Worm (Caenorhabditis elegans) whole organism, young adult: ENCODE measurements around the gene clec-172.

Experiments used
- C06A6.2 ChIP-seq: fragments of 200-800 bp; sonication (Bioruptor generic); conservative IDR thresholded peaks from 2 replicates; pipeline ENCODE4 v1.3.6; 2022; ENCODE audit warnings: missing genetic modification characterization, missing compliant biosample characterization
- F23B12.7 ChIP-seq: sonication (generic microtip); optimal IDR thresholded peaks from 2 replicates; lab custom pipeline; 2017; ENCODE audit warnings: missing genetic modification characterization, mild to moderate bottlenecking, missing compliant biosample characterization, antibody characterized with exemption, moderate library complexity; ENCODE audit not compliant: insufficient read depth
- Y53G8AR.9 ChIP-seq: fragments of 200-800 bp; sonication (Bioruptor generic); conservative IDR thresholded peaks from 2 replicates; pipeline ENCODE4 v1.3.6; 2022; ENCODE audit warnings: missing genetic modification reagents, missing genetic modification characterization, missing compliant biosample characterization
- Y95B8A.8 ChIP-seq: fragments of 200-800 bp; sonication (Bioruptor generic); IDR thresholded peaks from 2 replicates; pipeline ENCODE4 v1.3.6; 2022; ENCODE audit warnings: missing genetic modification reagents, missing genetic modification characterization, missing compliant biosample characterization
- ZK185.1 ChIP-seq: sonication (generic microtip); optimal IDR thresholded peaks from 2 replicates; lab custom pipeline; 2016; ENCODE audit warnings: mild to moderate bottlenecking, missing genetic modification characterization, missing compliant biosample characterization; ENCODE audit not compliant: poor library complexity, severe bottlenecking
- aptf-2 ChIP-seq: fragments of 200-800 bp; sonication (Bioruptor generic); conservative IDR thresholded peaks from 2 replicates; pipeline ENCODE4 v1.3.6; 2022; ENCODE audit warnings: missing genetic modification reagents, missing genetic modification characterization, missing compliant biosample characterization
- atf-7 ChIP-seq: sonication (generic microtip); optimal IDR thresholded peaks from 2 replicates; lab custom pipeline; 2017; ENCODE audit warnings: mild to moderate bottlenecking, missing genetic modification characterization, missing compliant biosample characterization
- cebp-1 ChIP-seq, 2 experiments: fragments of 200-800 bp in 1 of 2; sonication (Bioruptor generic) in 1 of 2; sonication (generic microtip) in 1 of 2; IDR thresholded peaks in 1 of 2; optimal IDR thresholded peaks in 1 of 2; 2 replicates each; pipeline versions ENCODE4 v1.3.6 to Lab custom; 2017 to 2022; ENCODE audit warnings: missing compliant biosample characterization in 2 of 2, missing genetic modification characterization in 2 of 2, mild to moderate bottlenecking in 1 of 2, missing genetic modification reagents in 1 of 2, moderate library complexity in 1 of 2
- dox-1 ChIP-seq: fragments of 200-800 bp; sonication (Bioruptor generic); IDR thresholded peaks from 2 replicates; pipeline ENCODE4 v1.3.6; 2022; ENCODE audit warnings: missing genetic modification reagents, missing genetic modification characterization, missing compliant biosample characterization
- efl-1 ChIP-seq: fragments of 150-350 bp; optimal IDR thresholded peaks from 2 replicates; lab custom pipeline; 2014; ENCODE audit warnings: missing biosample characterization, missing genetic modification reagents, missing genetic modification characterization
- egrh-3 ChIP-seq: fragments of 200-800 bp; sonication (Bioruptor generic); IDR thresholded peaks from 2 replicates; pipeline ENCODE4 v1.3.6; 2022; ENCODE audit warnings: missing genetic modification reagents, missing genetic modification characterization, missing compliant biosample characterization
- ets-4 ChIP-seq: fragments of 200-800 bp; sonication (Bioruptor generic); optimal IDR thresholded peaks from 2 replicates; lab custom pipeline; 2018; ENCODE audit warnings: mild to moderate bottlenecking, missing genetic modification characterization, missing compliant biosample characterization
- him-1 ChIP-seq: sonication (generic microtip); optimal IDR thresholded peaks from 2 replicates; lab custom pipeline; 2016; ENCODE audit warnings: missing genotype, missing genetic modification reagents, missing genetic modification characterization, missing compliant biosample characterization
- hlh-12 ChIP-seq: sonication (generic microtip); optimal IDR thresholded peaks from 2 replicates; lab custom pipeline; 2016; ENCODE audit warnings: missing genetic modification characterization, missing compliant biosample characterization
- hlh-26 ChIP-seq: fragments of 200-800 bp; sonication (Bioruptor generic); conservative IDR thresholded peaks from 2 replicates; pipeline ENCODE4 v1.3.6; 2022; ENCODE audit warnings: missing genetic modification reagents, missing genetic modification characterization, missing compliant biosample characterization
- hrde-1 ChIP-seq: sonication (generic microtip); optimal IDR thresholded peaks from 2 replicates; lab custom pipeline; 2016; ENCODE audit warnings: missing genetic modification characterization, mild to moderate bottlenecking, missing compliant biosample characterization, moderate library complexity, missing genotype, missing genetic modification reagents, borderline replicate concordance
- hsf-1 ChIP-seq: fragments of 200-800 bp; sonication (Bioruptor generic); IDR thresholded peaks from 2 replicates; pipeline ENCODE4 v1.3.6; 2022; ENCODE audit warnings: missing genetic modification reagents, missing genetic modification characterization, missing compliant biosample characterization
- lsy-27 ChIP-seq: sonication (generic microtip); optimal IDR thresholded peaks from 2 replicates; lab custom pipeline; 2017; ENCODE audit warnings: missing genetic modification characterization, mild to moderate bottlenecking, missing compliant biosample characterization, antibody characterized with exemption, missing genotype, borderline replicate concordance; ENCODE audit not compliant: insufficient read depth
- madf-10 ChIP-seq: sonication (generic microtip); optimal IDR thresholded peaks from 2 replicates; lab custom pipeline; 2016; ENCODE audit warnings: mild to moderate bottlenecking, missing genetic modification characterization, missing compliant biosample characterization
- madf-6 ChIP-seq: fragments of 200-800 bp; sonication (Bioruptor generic); IDR thresholded peaks from 2 replicates; pipeline ENCODE4 v1.3.6; 2022; ENCODE audit warnings: missing genetic modification reagents, missing genetic modification characterization, missing compliant biosample characterization
- mes-4 ChIP-seq: sonication (generic microtip); optimal IDR thresholded peaks from 2 replicates; lab custom pipeline; 2016; ENCODE audit warnings: missing genotype, missing genetic modification characterization, missing compliant biosample characterization
- mxl-1 ChIP-seq: sonication (generic microtip); optimal IDR thresholded peaks from 2 replicates; lab custom pipeline; 2016; ENCODE audit warnings: missing genetic modification characterization, missing compliant biosample characterization
- nfya-1 ChIP-seq: sonication (generic microtip); optimal IDR thresholded peaks from 2 replicates; lab custom pipeline; 2017; ENCODE audit warnings: antibody characterized with exemption, missing compliant biosample characterization, missing genetic modification characterization, borderline replicate concordance; ENCODE audit not compliant: insufficient read depth
- nhr-179 ChIP-seq: sonication (generic microtip); optimal IDR thresholded peaks from 2 replicates; lab custom pipeline; 2016; ENCODE audit warnings: mild to moderate bottlenecking, missing genetic modification characterization, missing compliant biosample characterization
- nhr-80 ChIP-seq: sonication (generic microtip); optimal IDR thresholded peaks from 2 replicates; lab custom pipeline; 2016; ENCODE audit warnings: missing genetic modification characterization, missing compliant biosample characterization
- nhr-90 ChIP-seq: sonication (generic microtip); optimal IDR thresholded peaks from 2 replicates; lab custom pipeline; 2016; ENCODE audit warnings: missing genotype, mild to moderate bottlenecking, missing genetic modification characterization, missing compliant biosample characterization
- snpc-1.3 ChIP-seq: sonication (generic microtip); optimal IDR thresholded peaks from 2 replicates; lab custom pipeline; 2017; ENCODE audit warnings: missing genetic modification characterization, mild to moderate bottlenecking, missing compliant biosample characterization, antibody characterized with exemption, moderate library complexity, missing genotype, missing genetic modification reagents; ENCODE audit not compliant: insufficient read depth
- sptf-2 ChIP-seq: fragments of 200-800 bp; sonication (Bioruptor generic); optimal IDR thresholded peaks from 2 replicates; lab custom pipeline; 2018; ENCODE audit warnings: mild to moderate bottlenecking, missing genetic modification characterization, missing compliant biosample characterization
- unc-130 ChIP-seq: sonication (generic microtip); optimal IDR thresholded peaks from 2 replicates; lab custom pipeline; 2016; ENCODE audit warnings: missing genetic modification reagents, missing genetic modification characterization, missing compliant biosample characterization
- zfh-2 ChIP-seq: fragments of 200-800 bp; sonication (Bioruptor generic); conservative IDR thresholded peaks from 2 replicates; pipeline ENCODE4 v1.3.6; 2022; ENCODE audit warnings: missing genetic modification reagents, missing genetic modification characterization, missing compliant biosample characterization
- ztf-22 ChIP-seq: fragments of 200-800 bp; sonication (Bioruptor generic); optimal IDR thresholded peaks from 2 replicates; lab custom pipeline; 2018; ENCODE audit warnings: mild to moderate bottlenecking, missing genetic modification characterization, moderate library complexity, missing compliant biosample characterization
- ztf-25 ChIP-seq: fragments of 200-800 bp; sonication (Bioruptor generic); IDR thresholded peaks from 2 replicates; pipeline ENCODE4 v1.3.6; 2022; ENCODE audit warnings: missing genetic modification reagents, missing genetic modification characterization, missing compliant biosample characterization

Gene clec-172

DNA sequence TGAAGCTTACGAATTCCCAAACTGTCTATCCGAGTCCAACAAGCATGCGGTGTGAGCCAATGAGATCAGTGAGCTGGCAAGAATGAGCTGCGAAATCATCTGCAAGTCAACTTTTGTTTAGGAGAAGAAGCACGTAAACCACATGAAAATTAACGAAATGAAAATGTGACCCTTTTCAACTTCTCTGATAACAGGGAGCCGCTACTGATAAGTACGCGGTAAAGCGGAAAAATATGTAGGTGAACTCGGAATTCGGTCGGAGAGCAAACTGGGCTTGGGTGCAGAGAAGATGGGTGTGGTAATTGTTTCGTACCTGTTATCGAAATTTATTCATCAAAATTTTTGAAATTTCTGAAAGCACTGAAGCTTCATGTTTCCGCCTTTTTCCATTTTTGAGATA lies at the start of gene clec-172:
TSS of gene clec-172 (minus strand) at position 101 of the 400 bp plus-strand sequence.
- TF ChIP-seq sptf-2 (GFP tag; lab: Kevin White, UChicago) (no peak), nhr-80 (tag; lab: Kevin White, UChicago) (peak; percentile 1)
- TF ChIP-seq, all 124 proteins: peak for 1

DNA sequence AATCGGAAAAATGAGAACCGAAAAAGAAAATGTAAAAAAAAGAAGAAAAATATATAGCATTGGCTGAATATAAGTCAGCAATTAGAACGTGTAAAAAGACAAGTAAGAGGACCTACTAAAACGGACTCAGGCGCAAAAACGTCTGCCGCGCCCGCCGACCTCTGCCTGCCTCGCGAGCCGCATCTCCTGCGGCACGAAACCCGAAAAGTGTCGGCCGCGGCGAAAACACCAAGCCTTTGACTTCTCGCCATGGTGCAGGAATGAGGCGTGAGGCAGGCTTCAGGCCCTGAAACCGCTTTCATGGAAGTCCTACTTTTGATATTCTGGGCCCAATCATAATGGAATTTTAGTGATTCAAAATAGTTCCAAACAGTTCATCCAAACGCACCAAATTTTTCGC lies 49.3 kb upstream of the clec-172 start:
- TF ChIP-seq zfh-2 (peak; percentile 86), atf-7 (tag; lab: Kevin White, UChicago) (no peak), him-1 (no peak), snpc-1.3 (no peak), egrh-3 (peak; percentile 72; the same call in 1 of the 2 replicates), ZK185.1 (no peak), nfya-1 (tag; lab: Kevin White, UChicago) (no peak), cebp-1 (GFP tag; IDR thresholded peaks at IDR 0.05; lab: Robert Waterston, UW) (no peak), cebp-1 (tag; optimal IDR thresholded peaks at IDR 0.05; lab: Kevin White, UChicago) (no peak), nhr-90 (tag; lab: Kevin White, UChicago) (no peak), madf-6 (GFP tag; lab: Robert Waterston, UW) (no peak), efl-1 (GFP tag; lab: Kevin White, UChicago) (no peak)

DNA sequence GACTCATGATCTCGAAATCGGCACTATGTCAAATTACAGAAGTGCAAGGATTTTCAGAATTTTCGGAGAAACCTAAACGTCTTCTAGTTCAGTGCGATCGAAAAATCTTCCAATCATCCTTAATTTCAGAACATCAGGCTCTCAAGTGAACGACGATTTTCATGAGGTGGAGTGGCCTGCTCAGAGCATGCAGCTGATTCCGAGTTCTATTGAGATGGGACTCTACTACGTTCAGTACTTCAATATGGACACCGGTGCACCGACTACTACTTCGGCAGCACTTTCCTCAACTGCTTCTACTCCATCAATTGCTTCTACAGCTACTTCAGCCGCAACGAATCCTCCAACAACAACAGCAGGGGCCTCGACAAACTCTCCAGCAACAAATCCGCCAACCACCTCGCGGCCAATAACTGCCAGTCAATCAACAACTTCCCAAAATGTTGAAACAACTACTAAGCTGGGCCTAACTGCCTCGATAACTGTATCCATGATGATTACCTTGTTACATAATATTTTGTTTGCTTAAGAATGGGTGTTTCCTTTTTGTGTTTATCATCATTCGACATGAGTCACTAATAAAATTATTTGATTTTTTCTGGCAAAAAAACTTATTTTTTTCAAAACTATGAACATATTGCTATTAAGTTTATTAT lies 47.2 kb upstream of the clec-172 start, which contains the start of gene Y41D4B.15:
TSS of gene Y41D4B.15 (plus strand) at position 606 of the 656 bp plus-strand sequence.
- TF ChIP-seq hsf-1 (GFP tag; lab: Robert Waterston, UW): no peak
- no peak for TF ChIP-seq madf-10 (tag; lab: Kevin White, UChicago)
- no peak for TF ChIP-seq hlh-26

DNA sequence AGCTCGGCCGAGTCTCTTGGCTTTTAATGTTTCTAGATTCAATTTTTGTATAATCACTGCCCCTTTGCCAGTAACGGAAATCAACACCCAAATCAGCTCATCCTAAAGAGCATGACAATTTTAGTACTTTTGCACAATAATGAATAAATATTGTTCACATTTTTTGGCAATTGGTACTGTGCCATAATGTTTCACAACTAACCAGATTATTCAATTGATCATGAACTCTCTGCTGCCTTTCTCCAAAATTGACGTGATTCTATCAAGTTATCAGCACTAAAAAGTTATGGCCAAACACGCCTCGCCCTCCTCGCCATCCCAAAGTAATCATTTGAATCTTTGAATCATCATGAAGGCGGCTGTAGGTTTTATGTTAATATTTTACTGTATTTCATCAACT lies 45.5 kb upstream of the clec-172 start, which contains the start of gene hpo-6:
TSS of gene hpo-6 (plus strand) at position 301 of the 400 bp plus-strand sequence.
- TF ChIP-seq nhr-179 (tag; lab: Kevin White, UChicago): no peak
- no peak for TF ChIP-seq Y95B8A.8
- no peak for TF ChIP-seq F23B12.7 (tag; lab: Kevin White, UChicago)
- TF ChIP-seq hrde-1 (tag; lab: Kevin White, UChicago): no peak

DNA sequence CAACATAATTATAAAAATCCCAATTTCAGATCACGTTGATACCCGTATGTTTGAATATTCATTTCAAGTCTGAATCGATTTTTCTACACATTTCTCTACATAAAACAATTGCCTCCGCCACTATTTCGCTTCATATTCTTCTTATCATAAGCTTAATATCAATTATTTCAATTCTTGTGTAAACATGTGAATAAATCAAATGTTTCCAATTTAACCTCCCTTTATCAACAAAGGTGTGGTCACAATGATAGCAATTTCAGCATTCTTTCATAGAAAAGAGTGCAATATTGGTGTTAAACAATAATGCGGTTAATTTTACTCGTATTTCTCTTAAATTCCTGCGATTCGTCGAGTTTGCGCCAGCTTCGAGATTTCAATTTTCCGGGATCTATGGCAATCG lies 43.5 kb upstream of the clec-172 start, which contains the start of gene Y41D4B.17:
TSS of gene Y41D4B.17 (plus strand) at position 174 of the 400 bp plus-strand sequence.
- no peak for TF ChIP-seq zfh-2
- no peak for TF ChIP-seq mes-4 (tag; lab: Kevin White, UChicago)
- peak; percentile 24 for TF ChIP-seq nhr-80 (tag; lab: Kevin White, UChicago)

DNA sequence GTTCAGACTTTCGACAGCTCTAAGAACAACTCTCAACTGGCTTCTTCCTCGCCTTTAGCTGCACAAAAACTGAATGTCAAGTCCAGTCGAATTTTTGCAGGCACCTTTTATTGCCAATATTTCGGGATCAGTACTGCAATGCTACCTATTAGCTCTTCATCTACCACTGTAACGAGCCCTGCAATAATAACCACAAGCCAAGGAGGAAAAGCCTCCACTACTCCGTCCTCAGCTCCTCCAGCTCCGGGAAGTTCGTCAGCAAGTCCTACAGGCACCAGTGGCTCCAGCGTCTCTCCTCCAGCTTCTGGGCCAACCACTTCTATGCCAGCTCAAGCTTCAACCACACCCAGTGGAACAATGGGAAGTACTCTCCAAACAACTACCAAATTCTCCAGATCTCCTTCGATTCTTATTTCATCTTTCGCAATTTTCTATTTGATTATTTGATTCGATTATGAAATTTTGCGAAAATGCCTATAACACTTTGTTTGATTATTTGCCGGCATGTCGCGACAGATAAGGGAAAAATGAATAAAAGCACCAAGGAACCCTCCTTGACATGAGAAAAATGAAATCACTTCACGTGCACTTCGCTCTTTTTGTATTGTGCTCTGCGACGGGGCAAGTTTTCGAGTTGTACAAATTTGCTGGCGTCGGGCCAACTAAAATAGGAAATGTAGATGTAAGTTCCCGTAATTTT lies 38.7 kb upstream of the clec-172 start, which contains the start of gene C34H4.1:
TSS of gene C34H4.1 (plus strand) at position 559 of the 700 bp plus-strand sequence.
- TF ChIP-seq ztf-22 (no peak), unc-130 (no peak), zfh-2 (0 out of 2 replicates have a peak, but pooled peaks have one; percentile 37), cebp-1 (GFP tag; IDR thresholded peaks at IDR 0.05; lab: Robert Waterston, UW) (peak; percentile 60; the same call in 1 of the 2 replicates), cebp-1 (tag; optimal IDR thresholded peaks at IDR 0.05; lab: Kevin White, UChicago) (peak; percentile 75), Y95B8A.8 (no peak), ets-4 (GFP tag; lab: Kevin White, UChicago) (no peak), aptf-2 (no peak), atf-7 (tag; lab: Kevin White, UChicago) (no peak), C06A6.2 (GFP tag; lab: Robert Waterston, UW) (no peak), mxl-1 (tag; lab: Kevin White, UChicago) (no peak), sptf-2 (GFP tag; lab: Kevin White, UChicago) (no peak), lsy-27 (tag; lab: Kevin White, UChicago) (no peak), snpc-1.3 (no peak), hlh-12 (no peak), dox-1 (no peak), ztf-25 (no peak), Y53G8AR.9 (GFP tag; lab: Robert Waterston, UW) (no peak), hrde-1 (tag; lab: Kevin White, UChicago) (no peak), nhr-80 (tag; lab: Kevin White, UChicago) (peak; percentile 33)
